Fruit fly (Drosophila melanogaster): Measurements from ENCODE around the gene CG43221.

dm6 chr2L:17465915-17466677 lies 19.5 kb upstream of the CG43221 start:
- TF ChIP-seq CG7368 (GFP tag; optimal IDR thresholded peaks at IDR 0.05) (peak; percentile 57), CG10669 (GFP tag; optimal IDR thresholded peaks at IDR 0.05) (peak; percentile 74), CG6163 (GFP tag; IDR thresholded peaks at IDR 0.05) (peak; percentile 91; the same call in 2 of the 3 replicates), Sox14 (GFP tag; optimal IDR thresholded peaks at IDR 0.05) (peak; percentile 80), CG6276 (GFP tag; optimal IDR thresholded peaks at IDR 0.05) (peak; percentile 81), CG6854 (GFP tag; optimal IDR thresholded peaks at IDR 0.05) (no peak), CG16779 (tag; optimal IDR thresholded peaks at IDR 0.05) (peak; percentile 54), dsx (GFP tag; optimal IDR thresholded peaks at IDR 0.05; ENCODE audit: poor library complexity, severe bottlenecking) (peak; percentile 71), CG15336 (GFP tag; IDR thresholded peaks at IDR 0.05) (peak; percentile 91), Lpt (GFP tag; optimal IDR thresholded peaks at IDR 0.05) (peak; percentile 82), fd59A (GFP tag; optimal IDR thresholded peaks at IDR 0.05) (peak; percentile 73), topi (GFP tag; optimal IDR thresholded peaks at IDR 0.05) (peak; percentile 50)
